Fruit fly (Drosophila melanogaster): Measurements from ENCODE around the gene HP6.

The HP6 gene

DNA sequence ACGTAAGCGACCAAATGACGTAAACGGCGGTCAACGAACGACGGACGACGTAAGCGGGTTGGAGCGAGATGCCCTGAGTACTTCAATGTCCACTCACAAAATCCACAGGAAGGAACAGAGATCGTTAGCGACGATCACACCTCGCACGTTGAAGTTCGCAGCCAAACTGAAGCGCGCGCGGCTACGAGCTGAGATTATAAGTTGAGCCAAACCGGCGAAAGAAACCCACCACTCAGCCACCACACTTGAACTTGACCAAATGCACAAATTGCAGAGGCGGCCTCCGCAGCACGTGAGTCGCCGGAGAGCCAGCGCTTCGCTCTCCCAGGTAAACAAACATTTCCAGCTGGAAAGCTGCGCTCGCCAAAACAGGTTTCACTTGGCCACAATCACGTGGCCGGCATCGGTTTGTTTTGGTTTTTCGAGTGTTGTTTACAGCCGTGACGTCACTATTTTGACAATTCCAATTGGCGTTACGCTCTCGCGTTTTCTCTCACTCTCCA lies 36.2 kb upstream of the HP6 start, which contains the start of gene dpy (continued):
- TF ChIP-seq CG3847 (GFP tag; IDR thresholded peaks at IDR 0.05) = no peak
- TF ChIP-seq crc (GFP tag; optimal IDR thresholded peaks at IDR 0.05) = no peak
- no peak for TF ChIP-seq Ada2b (GFP tag; IDR thresholded peaks at IDR 0.05)
- no peak for TF ChIP-seq CG17568 (GFP tag; optimal IDR thresholded peaks at IDR 0.05)
- TF ChIP-seq wor (GFP tag; IDR thresholded peaks at IDR 0.05) = no peak
- no peak for TF ChIP-seq klu (GFP tag; IDR thresholded peaks at IDR 0.05)
- TF ChIP-seq Hr51 (GFP tag; optimal IDR thresholded peaks at IDR 0.05) = no peak
- TF ChIP-seq CG34224 (GFP tag; IDR thresholded peaks at IDR 0.05; ENCODE audit: partially characterized antibody) = peak; percentile 50; the same call in 1 of the 3 replicates
- peak; percentile 36 for TF ChIP-seq CG5180 (GFP tag; optimal IDR thresholded peaks at IDR 0.05)
- TF ChIP-seq CG9817 (tag; optimal IDR thresholded peaks at IDR 0.05) = no peak
- no peak for TF ChIP-seq knrl (GFP tag; IDR thresholded peaks at IDR 0.05; ENCODE audit: partially characterized antibody)
- no peak for TF ChIP-seq CG3281 (GFP tag; optimal IDR thresholded peaks at IDR 0.05)
- no peak for TF ChIP-seq ranshi (GFP tag; IDR thresholded peaks at IDR 0.05)
- no peak for TF ChIP-seq Ravus (GFP tag; IDR thresholded peaks at IDR 0.05)
- TF ChIP-seq sqz (GFP tag; optimal IDR thresholded peaks at IDR 0.05) = no peak
- TF ChIP-seq tio (GFP tag; optimal IDR thresholded peaks at IDR 0.05) = no peak
- no peak for TF ChIP-seq CG32532 (GFP tag; IDR thresholded peaks at IDR 0.05)
- no peak for TF ChIP-seq CG18011 (GFP tag; optimal IDR thresholded peaks at IDR 0.05)
- no peak for TF ChIP-seq Dip3 (GFP tag; optimal IDR thresholded peaks at IDR 0.05)
- no peak for TF ChIP-seq MESR4 (GFP tag; optimal IDR thresholded peaks at IDR 0.05)
- no peak for TF ChIP-seq CG12219 (GFP tag; optimal IDR thresholded peaks at IDR 0.05)
- TF ChIP-seq run (tag; optimal IDR thresholded peaks at IDR 0.05) = no peak
- no peak for TF ChIP-seq eyg (GFP tag; optimal IDR thresholded peaks at IDR 0.05)
- no peak for TF ChIP-seq danr (GFP tag; IDR thresholded peaks at IDR 0.05)
- no peak for TF ChIP-seq Chrac-16 (GFP tag; optimal IDR thresholded peaks at IDR 0.05)
- TF ChIP-seq CG30431 (GFP tag; optimal IDR thresholded peaks at IDR 0.05) = no peak
- no peak for TF ChIP-seq HLH4C (GFP tag; IDR thresholded peaks at IDR 0.05; ENCODE audit: partially characterized antibody)
- TF ChIP-seq psq (GFP tag; optimal IDR thresholded peaks at IDR 0.05) = no peak
- no peak for TF ChIP-seq NC2β (GFP tag; optimal IDR thresholded peaks at IDR 0.05)
- TF ChIP-seq Ptx1 (GFP tag; IDR thresholded peaks at IDR 0.05) = no peak
- no peak for TF ChIP-seq Dbx (GFP tag; IDR thresholded peaks at IDR 0.05)
- TF ChIP-seq CG9437 (GFP tag; optimal IDR thresholded peaks at IDR 0.05) = peak; percentile 96
- TF ChIP-seq Fer3 (tag; optimal IDR thresholded peaks at IDR 0.05) = no peak
- no peak for TF ChIP-seq Mad (GFP tag; optimal IDR thresholded peaks at IDR 0.05)
- TF ChIP-seq amos (GFP tag; IDR thresholded peaks at IDR 0.05; ENCODE audit: partially characterized antibody) = peak; percentile 11; the same call in 1 of the 2 replicates
- TF ChIP-seq CG33557 (GFP tag; optimal IDR thresholded peaks at IDR 0.05) = no peak
- no peak for TF ChIP-seq Side (GFP tag; optimal IDR thresholded peaks at IDR 0.05)
- TF ChIP-seq CG17328 (GFP tag; IDR thresholded peaks at IDR 0.05) = no peak
- TF ChIP-seq BtbVII (GFP tag; optimal IDR thresholded peaks at IDR 0.05) = peak; percentile 68
- TF ChIP-seq caup (GFP tag; optimal IDR thresholded peaks at IDR 0.05; ENCODE audit: severe bottlenecking) = no peak
- TF ChIP-seq grau (tag; optimal IDR thresholded peaks at IDR 0.05) = no peak
- no peak for TF ChIP-seq CG13424 (tag; optimal IDR thresholded peaks at IDR 0.05)
- peak; percentile 33; the same call in 1 of the 2 replicates for TF ChIP-seq bbx (GFP tag; IDR thresholded peaks at IDR 0.05; ENCODE audit: partially characterized antibody)
- no peak for TF ChIP-seq CG9609 (GFP tag; optimal IDR thresholded peaks at IDR 0.05)
- TF ChIP-seq pb (GFP tag; optimal IDR thresholded peaks at IDR 0.05) = no peak
- TF ChIP-seq CG7987 (GFP tag; optimal IDR thresholded peaks at IDR 0.05) = no peak
- no peak for TF ChIP-seq CG43689 (GFP tag; IDR thresholded peaks at IDR 0.05)
- no peak for TF ChIP-seq Hr3 (GFP tag; optimal IDR thresholded peaks at IDR 0.05)
- no peak for TF ChIP-seq nom (GFP tag; optimal IDR thresholded peaks at IDR 0.05)
- no peak for TF ChIP-seq Xrp1 (GFP tag; IDR thresholded peaks at IDR 0.05)
- no peak for TF ChIP-seq hth (optimal IDR thresholded peaks at IDR 0.05)
